Fruit fly (Drosophila melanogaster) S2 (cell line): ENCODE results near the gene RpL6.

Experiments
- CG8478 ChIP-seq: fragments of >200 bp; optimal IDR thresholded peaks from 2 replicates; lab custom pipeline; 2018
- CTCF ChIP-seq, 2 experiments: fragments of >200 bp; optimal IDR thresholded peaks; 2 replicates each; lab custom pipeline; 2018

The RpL6 gene

dm6 chr3R:31596071-31596883, at the start of gene RpL6:
RpL6 (minus strand) TSS chr3R:31596204.
- TF ChIP-seq CG8478 (no peak), CTCF (optimal IDR thresholded peaks at IDR 0.05; lab: Kevin White, UChicago) (peak in 1 of 2 experiments; percentile 21)

dm6 chr3R:31636501-31636900, 40.5 kb upstream of the RpL6 start:
- TF ChIP-seq CG8478 (no peak), CTCF (optimal IDR thresholded peaks at IDR 0.05; lab: Kevin White, UChicago) (no peak)

DNA sequence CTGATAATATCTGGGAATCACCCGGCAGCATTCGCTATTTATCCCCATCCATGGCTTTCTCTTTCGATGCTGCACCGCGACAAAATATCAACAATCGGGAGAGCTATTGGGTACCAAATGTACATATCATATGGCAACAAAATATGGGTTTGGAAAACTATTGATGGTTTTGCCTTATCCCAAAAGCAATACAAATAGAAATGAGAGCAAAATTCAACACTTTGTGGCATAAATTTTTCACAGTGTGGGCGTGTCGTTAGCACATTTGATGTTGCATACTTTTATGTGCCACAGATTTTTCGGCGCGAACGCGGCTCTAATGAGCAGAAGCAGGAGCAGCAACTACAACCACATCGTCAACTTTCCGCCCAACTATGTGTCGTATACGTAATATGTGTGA, 36.3 kb upstream of the RpL6 start:
- no peak for TF ChIP-seq CTCF (optimal IDR thresholded peaks at IDR 0.05; lab: Kevin White, UChicago)
- no peak for TF ChIP-seq CG8478

- TF ChIP-seq CG8478, result no peak
- no peak for TF ChIP-seq CTCF (optimal IDR thresholded peaks at IDR 0.05; lab: Kevin White, UChicago)
Measured at dm6 chr3R:31630376-31630775, 34.4 kb upstream of the RpL6 start.

DNA sequence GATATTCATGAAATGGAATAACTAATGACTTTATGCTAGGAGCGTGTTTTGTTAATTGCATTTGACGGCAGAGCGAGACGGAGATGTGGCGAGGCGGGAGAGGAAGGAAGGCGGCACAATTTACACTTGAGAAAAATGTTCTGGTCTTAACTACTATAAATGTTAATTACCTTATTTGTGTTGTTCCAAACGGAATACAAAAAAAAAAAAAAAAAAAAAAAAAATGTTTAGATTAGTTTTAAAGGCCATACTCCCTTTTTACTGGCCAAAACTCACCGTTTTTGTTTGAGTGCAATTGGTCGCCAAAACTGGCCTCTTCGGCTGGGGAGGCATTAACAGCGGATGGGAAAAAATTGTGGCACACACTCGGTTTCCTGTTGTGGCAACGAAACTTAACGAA, 31.2 kb upstream of the RpL6 start:
- TF ChIP-seq CG8478 (no peak), CTCF (optimal IDR thresholded peaks at IDR 0.05; lab: Kevin White, UChicago) (no peak)

dm6 chr3R:31626237-31626636, 30.2 kb upstream of the RpL6 start:
- TF ChIP-seq CTCF (optimal IDR thresholded peaks at IDR 0.05; lab: Kevin White, UChicago) (no peak), CG8478 (no peak)

- TF ChIP-seq CTCF (optimal IDR thresholded peaks at IDR 0.05; lab: Kevin White, UChicago) (no peak), CG8478 (no peak)
Measured at dm6 chr3R:31622648-31623047, 26.6 kb upstream of the RpL6 start.

DNA sequence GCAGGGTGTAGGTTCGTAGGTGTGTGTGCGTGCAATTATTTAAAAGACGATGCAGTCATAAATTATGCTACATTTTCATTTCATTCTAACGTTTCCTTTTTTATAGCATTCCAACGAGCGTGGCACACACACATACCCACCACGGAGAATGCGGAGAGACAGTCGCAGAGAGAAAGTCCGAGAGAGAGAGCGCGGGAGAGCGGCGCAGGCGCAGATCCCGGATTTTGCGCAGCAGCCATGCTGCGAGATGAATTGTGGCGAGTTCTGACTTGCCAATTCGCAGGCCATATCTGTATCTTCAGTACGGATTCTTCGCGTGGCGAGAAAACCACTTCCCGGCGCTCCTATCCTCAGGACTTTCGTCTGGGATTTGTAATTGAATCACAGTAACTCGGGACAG, 25.8 kb upstream of the RpL6 start, which contains the start of gene kek6:
Gene kek6, plus strand, starts transcription at position 323 of the 400 bp plus-strand sequence.
- TF ChIP-seq CG8478, result no peak
- TF ChIP-seq CTCF (optimal IDR thresholded peaks at IDR 0.05; lab: Kevin White, UChicago), result no peak

dm6 chr3R:31617801-31618200, 21.8 kb upstream of the RpL6 start, which contains the start of gene pasha:
pasha (plus strand) TSS chr3R:31617977.
- TF ChIP-seq CG8478 (no peak), CTCF (optimal IDR thresholded peaks at IDR 0.05; lab: Kevin White, UChicago) (no peak)

DNA sequence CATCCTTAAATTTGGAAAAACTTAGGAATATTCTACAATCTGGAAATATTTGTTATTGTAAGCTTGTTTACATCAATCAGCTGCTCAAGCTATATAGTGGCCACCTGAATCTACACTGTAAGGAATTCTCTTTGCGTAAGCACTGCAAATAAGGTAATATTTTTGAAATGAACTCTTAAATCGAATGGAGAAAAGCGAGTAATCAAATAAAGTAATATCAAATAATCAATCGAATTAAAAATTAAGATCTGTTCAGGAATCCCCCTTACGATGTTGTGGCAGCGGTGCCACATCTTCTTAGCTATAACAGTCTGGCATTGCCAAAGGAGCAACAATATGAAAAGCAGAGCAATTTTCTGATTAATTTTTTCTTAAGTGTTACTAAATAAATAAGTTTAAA, 20.0 kb upstream of the RpL6 start, which contains the start of the genes Mnat9 and CG1792:
Gene Mnat9, minus strand, starts transcription at position 160 of the 400 bp plus-strand sequence.
Gene CG1792, plus strand, starts transcription at position 303 of the 400 bp plus-strand sequence.
- TF ChIP-seq CG8478, result no peak

dm6 chr3R:31612564-31612963, 16.6 kb upstream of the RpL6 start, which contains the start of gene CycG:
CycG (minus strand) TSS chr3R:31612664.
- no peak for TF ChIP-seq CG8478

dm6 chr3R:31610639-31611594, 14.9 kb upstream of the RpL6 start, which contains the start of gene Med:
Med (plus strand) TSS chr3R:31611046.
- TF ChIP-seq CTCF (optimal IDR thresholded peaks at IDR 0.05; lab: Kevin White, UChicago), result no peak
- TF ChIP-seq CG8478, result no peak

dm6 chr3R:31609413-31610054, 13.5 kb upstream of the RpL6 start:
- peak in 1 of 2 experiments; percentile 29 for TF ChIP-seq CTCF (optimal IDR thresholded peaks at IDR 0.05; lab: Kevin White, UChicago)
- TF ChIP-seq CG8478, result no peak

dm6 chr3R:31608438-31609188, 12.6 kb upstream of the RpL6 start:
- TF ChIP-seq CG8478, result peak; percentile 67
- no peak for TF ChIP-seq CTCF (optimal IDR thresholded peaks at IDR 0.05; lab: Kevin White, UChicago)
